Fruit fly (Drosophila melanogaster) whole organism, adult: Measurements from ENCODE around the gene CG31275.
A peak's percentile ranks its signal among the peaks of the same experiment; 100 is the strongest.

Experiments used
- CG11617 ChIP-seq: fragments of 200-800 bp; sonication (Bioruptor generic); optimal IDR thresholded peaks from 2 replicates; lab custom pipeline; 2017; ENCODE audit warnings: mild to moderate bottlenecking, missing biosample characterization, missing genetic modification reagents, missing genetic modification characterization
- CG12768 ChIP-seq: fragments of 200-800 bp; sonication (Bioruptor generic); optimal IDR thresholded peaks from 2 replicates; lab custom pipeline; 2017; ENCODE audit warnings: missing biosample characterization, missing genetic modification characterization, mild to moderate bottlenecking, moderate library complexity, missing genetic modification reagents
- CG14711 ChIP-seq: fragments of 200-800 bp; sonication (Bioruptor generic); optimal IDR thresholded peaks from 2 replicates; lab custom pipeline; 2018; ENCODE audit warnings: missing biosample characterization, mild to moderate bottlenecking, missing genetic modification characterization, moderate library complexity
- CG1620 ChIP-seq: fragments of 200-800 bp; sonication (Bioruptor generic); optimal IDR thresholded peaks from 2 replicates; lab custom pipeline; 2016; ENCODE audit warnings: missing biosample characterization, missing genetic modification characterization
- CG33017 ChIP-seq: fragments of 200-800 bp; sonication (Bioruptor generic); optimal IDR thresholded peaks from 2 replicates; lab custom pipeline; 2018; ENCODE audit warnings: missing biosample characterization, mild to moderate bottlenecking, missing genetic modification characterization, moderate library complexity
- CG5204 ChIP-seq: fragments of 200-800 bp; sonication (Bioruptor generic); optimal IDR thresholded peaks from 2 replicates; lab custom pipeline; 2016; ENCODE audit warnings: missing biosample characterization, missing genetic modification characterization
- CG7045 ChIP-seq: fragments of 200-800 bp; sonication (Bioruptor generic); optimal IDR thresholded peaks from 2 replicates; lab custom pipeline; 2017; ENCODE audit warnings: missing biosample characterization, mild to moderate bottlenecking, missing genetic modification characterization
- CG7101 ChIP-seq: fragments of 200-800 bp; sonication (Bioruptor generic); optimal IDR thresholded peaks from 2 replicates; lab custom pipeline; 2018; ENCODE audit warnings: missing biosample characterization, mild to moderate bottlenecking, missing genetic modification characterization, moderate library complexity
- Clk ChIP-seq: fragments of 200-800 bp; sonication (Bioruptor generic); optimal IDR thresholded peaks from 2 replicates; lab custom pipeline; 2017; ENCODE audit warnings: missing biosample characterization, missing genetic modification characterization
- Crg-1 ChIP-seq: fragments of 200-800 bp; sonication (Bioruptor generic); optimal IDR thresholded peaks from 2 replicates; lab custom pipeline; 2016; ENCODE audit warnings: missing biosample characterization, missing genetic modification characterization
- Hr96 ChIP-seq: fragments of 200-800 bp; sonication (Bioruptor generic); optimal IDR thresholded peaks from 2 replicates; lab custom pipeline; 2016; ENCODE audit warnings: missing biosample characterization, missing genetic modification characterization
- Mnt ChIP-seq: fragments of 200-800 bp; sonication (Bioruptor generic); optimal IDR thresholded peaks from 2 replicates; lab custom pipeline; 2016; ENCODE audit warnings: missing biosample characterization, mild to moderate bottlenecking, missing genetic modification characterization
- bab1 ChIP-seq: fragments of 200-800 bp; sonication (Bioruptor generic); optimal IDR thresholded peaks from 3 replicates; lab custom pipeline; 2019; ENCODE audit warnings: missing biosample characterization, mild to moderate bottlenecking, missing genetic modification characterization, moderate library complexity
- cic ChIP-seq: fragments of 200-800 bp; sonication (Bioruptor generic); optimal IDR thresholded peaks from 2 replicates; lab custom pipeline; 2017; ENCODE audit warnings: missing biosample characterization, mild to moderate bottlenecking, missing genetic modification characterization, moderate library complexity
- cnc ChIP-seq, 2 experiments: fragments of >200 bp; optimal IDR thresholded peaks; 2 replicates each; lab custom pipeline; 2017
- kay ChIP-seq: fragments of 200-800 bp; sonication (Bioruptor generic); peaks from one replicate; lab custom pipeline; 2016; ENCODE audit warnings: missing biosample characterization, missing genetic modification characterization, borderline replicate concordance
- ovo ChIP-seq: fragments of 200-800 bp; sonication (Bioruptor generic); optimal IDR thresholded peaks from 2 replicates; lab custom pipeline; 2016; ENCODE audit warnings: missing biosample characterization, missing genetic modification characterization
- pad ChIP-seq: fragments of 200-800 bp; sonication (Bioruptor generic); optimal IDR thresholded peaks from 3 replicates; lab custom pipeline; 2017; ENCODE audit warnings: missing biosample characterization, missing genetic modification characterization, mild to moderate bottlenecking, moderate library complexity, missing genetic modification reagents
- tj ChIP-seq: fragments of 200-800 bp; sonication (Bioruptor generic); optimal IDR thresholded peaks from 3 replicates; lab custom pipeline; 2017; ENCODE audit warnings: missing biosample characterization, mild to moderate bottlenecking, missing genetic modification characterization, moderate library complexity
- toe ChIP-seq: fragments of 200-800 bp; sonication (Bioruptor generic); optimal IDR thresholded peaks from 2 replicates; lab custom pipeline; 2016; ENCODE audit warnings: missing biosample characterization, missing genetic modification characterization

CG31275 gene

DNA sequence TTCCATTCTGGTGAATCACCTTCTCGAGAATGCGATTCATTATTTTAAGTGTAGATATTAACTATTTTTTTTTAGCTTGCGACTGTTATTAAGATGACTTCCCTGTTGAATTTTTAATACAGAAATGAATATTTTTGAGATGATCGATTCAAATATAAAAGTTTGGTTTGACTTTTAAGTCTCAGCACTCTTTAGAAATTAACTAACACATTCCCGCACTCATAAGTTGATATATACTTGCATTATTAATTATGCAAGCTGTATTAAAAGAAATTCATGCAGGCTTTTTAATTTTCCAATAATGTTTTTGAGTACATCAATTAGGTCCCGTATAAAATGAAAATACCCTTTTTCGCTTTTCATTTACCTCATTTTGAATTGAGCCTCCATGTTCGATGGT lies at the start of gene CG31275:
Gene CG31275, minus strand, starts transcription at position 101 of the 400 bp plus-strand sequence.
- no peak for TF ChIP-seq bab1
- TF ChIP-seq kay = no peak
- no peak for TF ChIP-seq CG1620
- no peak for TF ChIP-seq Mnt

DNA sequence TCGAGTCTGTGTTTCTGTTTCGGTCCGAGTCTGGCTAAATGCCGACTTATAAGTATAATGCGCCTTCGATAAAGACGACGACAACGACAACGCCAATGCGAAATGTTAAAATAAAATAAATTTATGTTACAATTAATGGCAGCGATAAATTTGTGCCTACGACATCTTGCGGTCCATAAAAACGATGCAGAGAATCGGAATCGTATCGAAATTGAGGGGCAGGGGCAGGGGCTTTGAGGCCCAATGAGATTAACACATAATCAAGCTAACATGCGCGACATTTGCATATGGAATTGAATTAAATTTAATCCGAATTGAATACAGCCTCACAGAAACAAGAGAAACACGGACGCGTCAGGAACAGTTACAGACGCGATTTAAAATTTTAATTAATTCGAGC lies 49.1 kb upstream of the CG31275 start:
- TF ChIP-seq Clk (GFP tag; lab: Kevin White, UChicago) (no peak), toe (GFP tag; lab: Kevin White, UChicago) (no peak), Hr96 (GFP tag; lab: Kevin White, UChicago) (no peak), Mnt (no peak), CG14711 (tag; lab: Kevin White, UChicago) (no peak), CG11617 (GFP tag; lab: Kevin White, UChicago) (no peak), Crg-1 (GFP tag; lab: Kevin White, UChicago) (no peak), kay (no peak), cic (GFP tag; lab: Kevin White, UChicago) (no peak), bab1 (no peak), CG12768 (GFP tag; lab: Kevin White, UChicago) (no peak), pad (GFP tag; lab: Kevin White, UChicago) (no peak), CG1620 (no peak), CG7045 (no peak), cnc (optimal IDR thresholded peaks at IDR 0.05; lab: Kevin White, UChicago) (no peak), tj (GFP tag; lab: Kevin White, UChicago) (no peak)

DNA sequence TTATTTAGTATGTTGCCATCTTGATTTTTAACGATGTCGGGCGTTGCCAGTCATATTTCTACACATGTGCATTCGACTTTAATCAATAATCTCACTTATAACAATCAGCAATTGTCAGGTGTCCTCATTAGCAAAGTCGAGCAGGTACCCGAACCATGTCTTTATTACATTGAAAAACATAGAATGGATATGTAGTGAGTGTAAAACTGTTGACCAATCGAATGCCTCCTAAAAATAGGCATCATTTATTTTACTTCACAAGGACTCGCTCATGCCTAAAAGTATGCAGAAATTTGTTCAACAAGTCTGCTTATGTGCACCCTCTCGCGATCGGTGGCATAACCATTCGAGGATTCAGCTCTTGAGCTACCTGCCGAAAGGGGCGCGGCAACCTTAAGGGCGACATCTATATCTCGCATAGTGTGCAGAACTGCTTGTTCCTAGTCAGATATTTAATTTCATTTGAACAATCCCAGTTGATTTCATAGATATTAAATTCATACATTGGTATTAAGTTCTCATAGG lies 47.4 kb upstream of the CG31275 start:
- TF ChIP-seq toe (GFP tag; lab: Kevin White, UChicago) = peak; percentile 50
- no peak for TF ChIP-seq cic (GFP tag; lab: Kevin White, UChicago)
- no peak for TF ChIP-seq Clk (GFP tag; lab: Kevin White, UChicago)
- TF ChIP-seq CG11617 (GFP tag; lab: Kevin White, UChicago) = no peak
- TF ChIP-seq ovo (GFP tag; lab: Kevin White, UChicago) = no peak
- no peak for TF ChIP-seq CG7045
- TF ChIP-seq cnc (optimal IDR thresholded peaks at IDR 0.05; lab: Kevin White, UChicago) = no peak
- TF ChIP-seq Mnt = peak; percentile 24
- TF ChIP-seq bab1 = peak; percentile 51
- no peak for TF ChIP-seq Crg-1 (GFP tag; lab: Kevin White, UChicago)
- no peak for TF ChIP-seq tj (GFP tag; lab: Kevin White, UChicago)
- TF ChIP-seq kay = no peak
- TF ChIP-seq CG7101 (tag; lab: Kevin White, UChicago) = no peak
- TF ChIP-seq pad (GFP tag; lab: Kevin White, UChicago) = no peak
- no peak for TF ChIP-seq CG33017 (tag; lab: Kevin White, UChicago)
- peak; percentile 18 for TF ChIP-seq CG5204 (GFP tag; lab: Kevin White, UChicago)
- peak; percentile 45 for TF ChIP-seq CG1620
- peak; percentile 56 for TF ChIP-seq Hr96 (GFP tag; lab: Kevin White, UChicago)

DNA sequence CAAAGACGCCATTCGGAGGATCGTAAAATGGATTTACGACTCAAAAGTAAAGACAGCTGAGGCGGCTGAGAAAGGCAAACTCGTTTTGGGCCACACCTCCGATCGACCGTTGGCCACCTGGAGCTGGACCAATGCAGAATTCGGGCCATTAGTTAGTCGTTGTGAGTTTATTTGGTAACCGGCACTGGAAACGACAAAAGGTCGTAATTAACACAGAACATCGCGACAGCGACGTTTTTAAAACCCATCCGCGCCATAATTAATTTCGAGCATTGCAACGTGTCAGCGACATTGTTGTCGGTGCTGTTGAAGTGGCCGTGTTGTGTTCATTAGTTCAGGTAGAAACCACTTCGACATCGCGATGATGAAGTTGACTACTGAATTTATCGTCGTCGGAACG lies 46.7 kb upstream of the CG31275 start:
- TF ChIP-seq ovo (GFP tag; lab: Kevin White, UChicago) = no peak
- no peak for TF ChIP-seq kay
- no peak for TF ChIP-seq Clk (GFP tag; lab: Kevin White, UChicago)
- no peak for TF ChIP-seq bab1
- no peak for TF ChIP-seq CG5204 (GFP tag; lab: Kevin White, UChicago)

DNA sequence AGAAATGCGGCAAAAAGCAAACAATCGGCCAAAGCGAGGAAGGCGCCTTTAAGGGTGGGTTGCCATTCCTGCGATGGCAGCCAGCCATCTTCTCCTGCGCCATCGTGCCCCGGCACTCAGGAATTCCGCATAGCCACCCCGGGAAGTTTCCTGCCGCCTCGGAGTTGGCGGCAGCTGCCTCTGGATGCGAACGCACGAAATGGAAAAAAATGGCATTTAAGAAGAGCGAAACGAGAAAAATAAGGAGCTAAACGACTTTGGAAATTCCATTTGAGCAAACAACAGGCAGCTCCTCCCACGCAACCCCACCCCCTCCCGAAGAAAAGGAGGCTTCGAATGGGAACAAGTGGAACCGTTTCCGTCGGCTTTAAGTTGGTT lies 43.4 kb upstream of the CG31275 start:
- TF ChIP-seq CG11617 (GFP tag; lab: Kevin White, UChicago) (no peak), Clk (GFP tag; lab: Kevin White, UChicago) (no peak)

DNA sequence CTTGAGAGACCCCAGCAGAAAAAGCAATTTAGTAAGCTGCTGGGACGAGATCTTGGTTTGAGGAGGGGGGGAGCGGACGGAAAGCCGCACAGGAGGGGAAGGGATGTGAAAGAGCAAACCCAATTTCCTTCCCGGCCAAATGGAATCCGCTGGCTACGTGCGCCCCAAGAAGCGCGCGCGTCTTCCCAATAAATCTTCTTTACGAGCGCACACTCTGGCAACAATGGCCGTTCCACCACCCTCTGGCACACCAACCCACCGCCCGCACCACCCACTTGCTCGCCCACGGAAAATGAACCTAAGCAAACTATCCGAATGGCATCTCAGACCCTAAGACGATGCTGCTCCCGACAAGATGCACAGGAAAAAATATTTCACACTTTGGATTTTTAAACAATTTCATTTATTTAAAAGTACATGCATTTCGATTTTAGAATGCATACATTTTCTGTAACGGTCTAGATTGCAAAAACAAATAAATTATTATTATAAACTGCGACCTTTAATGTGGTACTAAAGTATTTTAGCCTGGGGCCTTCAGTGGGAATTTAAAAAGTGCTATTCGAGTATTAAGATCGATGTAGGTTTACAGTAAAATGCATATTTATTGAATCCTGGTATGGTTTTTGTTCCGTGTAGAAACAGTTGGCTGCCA lies 42.9 kb upstream of the CG31275 start:
- TF ChIP-seq CG12768 (GFP tag; lab: Kevin White, UChicago) = no peak
- TF ChIP-seq Clk (GFP tag; lab: Kevin White, UChicago) = no peak
- no peak for TF ChIP-seq CG14711 (tag; lab: Kevin White, UChicago)
- no peak for TF ChIP-seq Hr96 (GFP tag; lab: Kevin White, UChicago)

DNA sequence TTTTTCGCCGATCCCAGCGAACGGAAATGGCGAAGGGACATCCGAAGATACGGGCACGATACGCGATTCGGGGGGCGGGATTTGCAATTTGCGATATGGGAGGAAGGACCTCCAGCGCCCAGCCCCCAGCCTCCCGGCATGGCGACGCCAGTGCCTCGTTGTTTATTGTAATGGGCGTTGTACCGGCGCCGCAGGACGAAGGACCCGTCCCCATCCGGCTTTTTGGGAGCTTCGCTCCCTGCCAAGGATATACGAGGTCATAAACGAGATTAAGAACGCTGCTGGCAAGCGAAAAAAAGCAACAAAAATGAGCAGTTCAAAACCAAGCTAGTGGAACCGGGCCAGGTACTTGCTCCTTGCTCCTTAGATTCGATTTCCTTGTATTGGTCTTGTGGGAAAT lies 41.5 kb upstream of the CG31275 start:
- TF ChIP-seq Mnt (no peak), Crg-1 (GFP tag; lab: Kevin White, UChicago) (no peak), Clk (GFP tag; lab: Kevin White, UChicago) (no peak), kay (no peak), CG5204 (GFP tag; lab: Kevin White, UChicago) (no peak), ovo (GFP tag; lab: Kevin White, UChicago) (no peak), CG11617 (GFP tag; lab: Kevin White, UChicago) (no peak), cnc (optimal IDR thresholded peaks at IDR 0.05; lab: Kevin White, UChicago) (no peak), bab1 (no peak), CG1620 (no peak), toe (GFP tag; lab: Kevin White, UChicago) (no peak), CG7101 (tag; lab: Kevin White, UChicago) (no peak), cic (GFP tag; lab: Kevin White, UChicago) (no peak), CG7045 (no peak)
